Worm (Caenorhabditis elegans) whole organism, L3 larva: ENCODE data around the gene tasp-1.
A peak's percentile ranks its signal among the peaks of the same experiment; 100 is the strongest.

Experiments used
- ZK546.5 ChIP-seq: sonication (generic microtip); optimal IDR thresholded peaks from 2 replicates; lab custom pipeline; 2017; ENCODE audit warnings: missing biosample characterization, missing genetic modification characterization
- ama-1 ChIP-seq: fragments of 150-350 bp; optimal IDR thresholded peaks from 2 replicates; lab custom pipeline; 2018
- ceh-16 ChIP-seq: sonication (generic microtip); optimal IDR thresholded peaks from 2 replicates; lab custom pipeline; 2017; ENCODE audit warnings: missing biosample characterization, missing genetic modification characterization
- ceh-28 ChIP-seq: fragments of 150-350 bp; optimal IDR thresholded peaks from 2 replicates; lab custom pipeline; 2014; ENCODE audit warnings: missing biosample characterization, missing genetic modification reagents, missing genetic modification characterization
- ceh-82 ChIP-seq: fragments of 150-350 bp; optimal IDR thresholded peaks from 2 replicates; lab custom pipeline; 2014; ENCODE audit warnings: missing biosample characterization, missing genetic modification characterization
- daf-12 ChIP-seq: fragments of 150-350 bp; optimal IDR thresholded peaks from 2 replicates; lab custom pipeline; 2014; ENCODE audit warnings: missing biosample characterization, missing genetic modification reagents, missing genetic modification characterization
- egl-27 ChIP-seq: sonication (generic microtip); optimal IDR thresholded peaks from 4 replicates; lab custom pipeline; 2017; ENCODE audit warnings: missing biosample characterization, missing genetic modification reagents, missing genetic modification characterization
- egl-5 ChIP-seq: fragments of 150-350 bp; optimal IDR thresholded peaks from 2 replicates; lab custom pipeline; 2017; ENCODE audit warnings: missing biosample characterization, missing genetic modification reagents, missing genetic modification characterization, inconsistent platforms
- elt-1 ChIP-seq: fragments of 150-350 bp; optimal IDR thresholded peaks from 2 replicates; lab custom pipeline; 2014; ENCODE audit warnings: missing biosample characterization, missing genetic modification characterization
- elt-2 ChIP-seq: sonication (generic microtip); optimal IDR thresholded peaks from 2 replicates; lab custom pipeline; 2016; ENCODE audit warnings: missing genetic modification reagents, mild to moderate bottlenecking, missing genetic modification characterization, missing compliant biosample characterization
- elt-3 ChIP-seq, 3 experiments: fragments of 150-350 bp in 1 of 3; sonication (generic microtip) in 2 of 3; optimal IDR thresholded peaks; 2 replicates in 2 of 3; 4 replicates in 1 of 3; lab custom pipeline; 2014 to 2017; ENCODE audit warnings: missing biosample characterization in 3 of 3, missing genetic modification characterization in 3 of 3
- eor-1 ChIP-seq, 2 experiments: fragments of 150-350 bp; optimal IDR thresholded peaks; 2 replicates each; lab custom pipeline; 2014 to 2018; ENCODE audit warnings: missing biosample characterization in 2 of 2, missing genetic modification characterization in 2 of 2
- fkh-2 ChIP-seq: fragments of 150-350 bp; optimal IDR thresholded peaks from 2 replicates; lab custom pipeline; 2014; ENCODE audit warnings: missing biosample characterization, missing genetic modification reagents, missing genetic modification characterization
- fos-1 ChIP-seq: fragments of 150-350 bp; optimal IDR thresholded peaks from 2 replicates; lab custom pipeline; 2014; ENCODE audit warnings: missing biosample characterization, missing genetic modification characterization
- hmg-11 ChIP-seq: sonication (generic microtip); optimal IDR thresholded peaks from 2 replicates; lab custom pipeline; 2016; ENCODE audit warnings: missing genetic modification characterization, missing compliant biosample characterization
- jun-1 ChIP-seq: fragments of 150-350 bp; optimal IDR thresholded peaks from 2 replicates; lab custom pipeline; 2014; ENCODE audit warnings: missing biosample characterization, missing genetic modification reagents, missing genetic modification characterization
- lin-15B ChIP-seq: fragments of 150-350 bp; optimal IDR thresholded peaks from 2 replicates; lab custom pipeline; 2014; ENCODE audit warnings: missing biosample characterization, missing genetic modification characterization
- lin-39 ChIP-seq: fragments of 150-350 bp; optimal IDR thresholded peaks from 2 replicates; lab custom pipeline; 2018; ENCODE audit warnings: missing biosample characterization, missing genetic modification reagents, missing genetic modification characterization
- lsy-12 ChIP-seq: sonication (generic microtip); optimal IDR thresholded peaks from 2 replicates; lab custom pipeline; 2016; ENCODE audit warnings: mild to moderate bottlenecking, missing genetic modification characterization, missing compliant biosample characterization
- mdl-1 ChIP-seq: fragments of 150-350 bp; optimal IDR thresholded peaks from 2 replicates; lab custom pipeline; 2014; ENCODE audit warnings: missing biosample characterization, missing genetic modification characterization
- mml-1 ChIP-seq: fragments of 150-350 bp; sonication (generic microtip); optimal IDR thresholded peaks from 3 replicates; lab custom pipeline; 2014; ENCODE audit warnings: missing biosample characterization, missing genetic modification characterization
- nfya-1 ChIP-seq: sonication (generic microtip); optimal IDR thresholded peaks from 2 replicates; lab custom pipeline; 2017; ENCODE audit warnings: missing genetic modification characterization, mild to moderate bottlenecking, missing compliant biosample characterization, antibody characterized with exemption, moderate library complexity; ENCODE audit not compliant: insufficient read depth
- nhr-11 ChIP-seq: fragments of 150-350 bp; optimal IDR thresholded peaks from 2 replicates; lab custom pipeline; 2014; ENCODE audit warnings: missing biosample characterization, missing genetic modification characterization
- nhr-12 ChIP-seq: fragments of 150-350 bp; optimal IDR thresholded peaks from 2 replicates; lab custom pipeline; 2014; ENCODE audit warnings: missing biosample characterization, missing genetic modification characterization
- nhr-23 ChIP-seq: fragments of 150-350 bp; optimal IDR thresholded peaks from 2 replicates; lab custom pipeline; 2014; ENCODE audit warnings: missing biosample characterization, missing genetic modification reagents, missing genetic modification characterization
- nhr-25 ChIP-seq: sonication (generic microtip); optimal IDR thresholded peaks from 2 replicates; lab custom pipeline; 2017; ENCODE audit warnings: missing biosample characterization, missing genetic modification characterization
- nhr-28 ChIP-seq: fragments of 150-350 bp; optimal IDR thresholded peaks from 2 replicates; lab custom pipeline; 2014; ENCODE audit warnings: missing biosample characterization, missing genetic modification characterization
- nhr-43 ChIP-seq: sonication (generic microtip); optimal IDR thresholded peaks from 2 replicates; lab custom pipeline; 2016; ENCODE audit warnings: mild to moderate bottlenecking, missing genetic modification characterization, missing compliant biosample characterization; ENCODE audit not compliant: poor library complexity, severe bottlenecking
- nhr-67 ChIP-seq: fragments of 150-350 bp; optimal IDR thresholded peaks from 2 replicates; lab custom pipeline; 2014; ENCODE audit warnings: missing biosample characterization, missing genetic modification characterization
- nhr-77 ChIP-seq: fragments of 150-350 bp; optimal IDR thresholded peaks from 2 replicates; lab custom pipeline; 2014; ENCODE audit warnings: missing biosample characterization, missing genetic modification characterization
- pha-4 ChIP-seq: fragments of 150-350 bp; optimal IDR thresholded peaks from 2 replicates; lab custom pipeline; 2014; ENCODE audit warnings: missing biosample characterization, missing genetic modification reagents, missing genetic modification characterization
- pqm-1 ChIP-seq: fragments of 150-350 bp; optimal IDR thresholded peaks from 2 replicates; lab custom pipeline; 2017; ENCODE audit warnings: missing biosample characterization, missing genetic modification characterization, inconsistent platforms
- tbx-2 ChIP-seq: sonication (generic microtip); optimal IDR thresholded peaks from 2 replicates; lab custom pipeline; 2016; ENCODE audit warnings: mild to moderate bottlenecking, missing genetic modification characterization, missing compliant biosample characterization
- unc-39 ChIP-seq: sonication (generic microtip); optimal IDR thresholded peaks from 4 replicates; lab custom pipeline; 2017; ENCODE audit warnings: missing biosample characterization, missing genetic modification characterization
- unc-62 ChIP-seq: fragments of 150-350 bp; sonication (generic microtip); optimal IDR thresholded peaks from 4 replicates; lab custom pipeline; 2014; ENCODE audit warnings: missing biosample characterization, missing genetic modification reagents, missing genetic modification characterization
- zag-1 ChIP-seq: fragments of 150-350 bp; optimal IDR thresholded peaks from 2 replicates; lab custom pipeline; 2014; ENCODE audit warnings: missing biosample characterization, missing genetic modification characterization
- ztf-11 ChIP-seq: fragments of 150-350 bp; optimal IDR thresholded peaks from 2 replicates; lab custom pipeline; 2014; ENCODE audit warnings: missing biosample characterization, missing genetic modification characterization
- ztf-4 ChIP-seq: fragments of 150-350 bp; optimal IDR thresholded peaks from 2 replicates; lab custom pipeline; 2014; ENCODE audit warnings: missing biosample characterization, missing genetic modification characterization

The tasp-1 gene

DNA sequence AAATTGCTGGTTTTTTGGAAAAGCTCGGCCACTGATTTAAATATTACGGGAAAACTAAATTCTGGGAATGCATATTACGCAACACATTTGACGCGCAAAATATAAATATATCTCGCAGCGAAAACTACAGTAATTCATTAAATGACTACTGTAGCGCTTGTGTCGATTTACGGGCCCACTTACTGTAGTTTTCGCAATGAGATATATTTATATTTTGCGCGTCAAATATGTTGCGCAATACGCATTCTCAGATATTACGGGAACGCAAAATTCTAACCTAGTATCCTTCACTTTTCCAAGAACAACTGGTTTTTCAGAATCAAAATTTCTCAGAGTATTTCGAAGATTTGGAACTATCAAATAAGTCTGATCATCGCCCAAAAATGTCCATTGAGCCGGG is 49.4 kb upstream of the tasp-1 start:
- no peak for TF ChIP-seq tbx-2 (tag; lab: Kevin White, UChicago)
- no peak for TF ChIP-seq ZK546.5
- no peak for TF ChIP-seq mdl-1 (tag; lab: Kevin White, UChicago)
- TF ChIP-seq zag-1 (tag; lab: Kevin White, UChicago): no peak
- TF ChIP-seq elt-1 (tag; lab: Kevin White, UChicago): no peak
- TF ChIP-seq unc-39 (tag; lab: Kevin White, UChicago): no peak
- TF ChIP-seq ztf-11 (tag; lab: Kevin White, UChicago): no peak
- no peak for TF ChIP-seq nhr-43 (tag; lab: Kevin White, UChicago)
- TF ChIP-seq jun-1 (tag; lab: Kevin White, UChicago): no peak
- TF ChIP-seq elt-3 (tag; optimal IDR thresholded peaks at IDR 0.05; lab: Kevin White, UChicago): no peak
- no peak for TF ChIP-seq lin-39 (tag; lab: Kevin White, UChicago)
- no peak for TF ChIP-seq nhr-12 (tag; lab: Kevin White, UChicago)
- TF ChIP-seq mml-1 (tag; lab: Kevin White, UChicago): no peak
- no peak for TF ChIP-seq egl-5 (tag; lab: Kevin White, UChicago)
- TF ChIP-seq ceh-82 (tag; lab: Kevin White, UChicago): no peak
- TF ChIP-seq fos-1 (tag; lab: Kevin White, UChicago): no peak
- TF ChIP-seq nfya-1 (tag; lab: Kevin White, UChicago): no peak
- no peak for TF ChIP-seq lsy-12 (tag; lab: Kevin White, UChicago)

DNA sequence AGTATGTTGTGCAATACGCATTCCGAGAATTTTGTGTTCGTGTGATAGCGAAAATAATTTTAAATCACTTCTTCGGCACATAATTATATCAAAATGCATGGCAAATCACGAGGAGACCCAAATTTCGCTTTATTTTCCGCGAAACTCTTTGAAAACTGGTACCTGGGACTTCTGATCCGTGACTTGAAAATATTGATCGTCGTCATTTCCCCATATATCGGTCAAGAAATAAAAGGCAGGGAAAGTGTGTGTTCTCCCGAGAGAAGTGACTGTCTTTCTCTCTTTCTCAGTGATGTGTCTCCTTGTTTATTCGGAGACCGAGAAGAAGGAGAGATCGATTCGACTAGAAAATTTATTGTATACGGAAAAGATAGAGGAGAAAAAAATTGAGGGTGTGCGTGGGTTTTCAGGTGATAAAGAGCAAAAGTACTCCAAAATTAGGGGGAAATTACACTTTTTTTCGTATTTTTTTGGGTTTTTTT is 47.9 kb upstream of the tasp-1 start, which contains the start of gene W09D10.5:
W09D10.5 (minus strand) TSS at position 345 of the 482 bp plus-strand sequence.
- no peak for TF ChIP-seq ztf-11 (tag; lab: Kevin White, UChicago)
- TF ChIP-seq nhr-43 (tag; lab: Kevin White, UChicago): peak; percentile 47
- TF ChIP-seq elt-3 (tag; optimal IDR thresholded peaks at IDR 0.05; lab: Kevin White, UChicago): no peak
- no peak for TF ChIP-seq nhr-67 (tag; lab: Kevin White, UChicago)
- TF ChIP-seq egl-27 (tag; lab: Kevin White, UChicago): no peak
- peak; percentile 29 for TF ChIP-seq pqm-1
- TF ChIP-seq fkh-2: no peak
- TF ChIP-seq daf-12 (tag; lab: Kevin White, UChicago): no peak
- peak; percentile 55 for TF ChIP-seq ceh-28 (tag; lab: Kevin White, UChicago)
- TF ChIP-seq lsy-12 (tag; lab: Kevin White, UChicago): peak; percentile 68
- peak; percentile 90 for TF ChIP-seq ama-1 (lab: Kevin White, UChicago)
- no peak for TF ChIP-seq unc-62 (GFP tag; lab: Kevin White, UChicago)
- peak; percentile 47 for TF ChIP-seq elt-2 (tag; lab: Kevin White, UChicago)
- TF ChIP-seq tbx-2 (tag; lab: Kevin White, UChicago): no peak
- no peak for TF ChIP-seq egl-5 (tag; lab: Kevin White, UChicago)
- TF ChIP-seq hmg-11 (tag; lab: Kevin White, UChicago): no peak
- TF ChIP-seq nhr-23 (tag; lab: Kevin White, UChicago): peak; percentile 72
- no peak for TF ChIP-seq eor-1 (tag; optimal IDR thresholded peaks at IDR 0.05; lab: Kevin White, UChicago)
- TF ChIP-seq nhr-11: no peak
- no peak for TF ChIP-seq nhr-25 (tag; lab: Kevin White, UChicago)
- peak; percentile 49 for TF ChIP-seq pha-4 (tag; lab: Kevin White, UChicago)
- TF ChIP-seq ztf-4 (tag; lab: Kevin White, UChicago): peak; percentile 43

- TF ChIP-seq nhr-28: no peak
- peak; percentile 33 for TF ChIP-seq ama-1 (lab: Kevin White, UChicago)
These were observed 44.6 kb upstream of the tasp-1 start for ce11 chrIII:10714541-10714940.

DNA sequence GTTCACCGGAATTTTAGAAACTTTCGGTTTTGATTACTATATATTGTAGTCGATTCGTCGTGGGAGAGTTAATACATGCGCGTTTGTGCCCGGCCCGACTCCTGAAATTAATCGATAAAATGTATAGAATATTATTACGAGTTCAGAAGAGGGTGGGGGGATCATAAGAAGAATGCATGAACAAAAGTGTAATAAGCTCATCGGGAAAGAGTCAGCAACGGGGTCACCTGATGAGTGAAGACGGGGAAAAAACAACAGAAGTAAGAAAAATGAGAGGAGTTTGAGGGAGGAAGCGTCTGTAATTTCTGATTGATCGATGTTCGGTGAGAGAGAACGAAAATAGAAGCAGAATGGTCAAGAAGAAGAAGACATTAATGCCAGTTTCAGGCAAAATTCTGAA is 43.0 kb upstream of the tasp-1 start, which contains the start of gene W09D10.4:
W09D10.4 (minus strand) TSS at position 101 of the 400 bp plus-strand sequence.
- TF ChIP-seq nhr-77 (tag; lab: Kevin White, UChicago): no peak
- no peak for TF ChIP-seq egl-5 (tag; lab: Kevin White, UChicago)
- no peak for TF ChIP-seq mml-1 (tag; lab: Kevin White, UChicago)
- TF ChIP-seq elt-2 (tag; lab: Kevin White, UChicago): peak; percentile 3
- TF ChIP-seq ceh-16 (tag; lab: Kevin White, UChicago): no peak
- TF ChIP-seq ama-1 (lab: Kevin White, UChicago): peak; percentile 27
- TF ChIP-seq lin-15B: no peak
- no peak for TF ChIP-seq ceh-28 (tag; lab: Kevin White, UChicago)
